Fruit fly (Drosophila melanogaster): ENCODE results near the gene CG32119.

The CG32119 gene

dm6 chr3L:13197551-13197950, 51.0 kb downstream of the CG32119 start (continued):
- TF ChIP-seq CG8290 (GFP tag; optimal IDR thresholded peaks at IDR 0.05): no peak
- TF ChIP-seq CG8290 (tag; optimal IDR thresholded peaks at IDR 0.05): peak in 1 of 2 experiments; percentile 33
- TF ChIP-seq stc (GFP tag; IDR thresholded peaks at IDR 0.05): peak; percentile 59
- TF ChIP-seq Nf-YB (GFP tag; optimal IDR thresholded peaks at IDR 0.05): peak; percentile 36
- TF ChIP-seq Side (GFP tag; optimal IDR thresholded peaks at IDR 0.05): no peak
- peak; percentile 70 for TF ChIP-seq seq (GFP tag; IDR thresholded peaks at IDR 0.05)
- no peak for TF ChIP-seq Hand (GFP tag; optimal IDR thresholded peaks at IDR 0.05)
- peak; percentile 68 for TF ChIP-seq CG18599 (GFP tag; optimal IDR thresholded peaks at IDR 0.05)
- peak; percentile 55 for TF ChIP-seq nerfin-1 (tag; optimal IDR thresholded peaks at IDR 0.05)
- TF ChIP-seq Optix (GFP tag; IDR thresholded peaks at IDR 0.05): no peak
- TF ChIP-seq CG9437 (GFP tag; optimal IDR thresholded peaks at IDR 0.05): peak; percentile 4
- peak; percentile 30 for TF ChIP-seq CG1792 (GFP tag; optimal IDR thresholded peaks at IDR 0.05)
- no peak for TF ChIP-seq salm (tag; optimal IDR thresholded peaks at IDR 0.05)
- TF ChIP-seq CG17802 (tag; optimal IDR thresholded peaks at IDR 0.05): no peak
- peak; percentile 75 for TF ChIP-seq gem (tag; optimal IDR thresholded peaks at IDR 0.05)
- TF ChIP-seq CG2199 (GFP tag; IDR thresholded peaks at IDR 0.05): no peak
- 0 out of 2 replicates have a peak, but pooled peaks have one; percentile 32 for TF ChIP-seq CG14441 (GFP tag; IDR thresholded peaks at IDR 0.05)
- peak; percentile 80 for TF ChIP-seq ci (GFP tag; IDR thresholded peaks at IDR 0.05)
- TF ChIP-seq CG30403 (GFP tag; optimal IDR thresholded peaks at IDR 0.05): peak; percentile 48
- peak; percentile 57 for TF ChIP-seq ara (GFP tag; IDR thresholded peaks at IDR 0.05)
- TF ChIP-seq NfI (GFP tag; optimal IDR thresholded peaks at IDR 0.05): peak; percentile 15
- no peak for TF ChIP-seq z (GFP tag; IDR thresholded peaks at IDR 0.05)
- no peak for TF ChIP-seq Abd-B (GFP tag; optimal IDR thresholded peaks at IDR 0.05)
- TF ChIP-seq HLH3B (GFP tag; IDR thresholded peaks at IDR 0.05): peak; percentile 69
- TF ChIP-seq sens (GFP tag): peak; percentile 70
- TF ChIP-seq Mrtf (GFP tag; IDR thresholded peaks at IDR 0.05): peak; percentile 20; the same call in 2 of the 3 replicates
- peak; percentile 54 for TF ChIP-seq CG6689 (GFP tag; IDR thresholded peaks at IDR 0.05)
- TF ChIP-seq H2.0 (GFP tag; IDR thresholded peaks at IDR 0.05): 0 out of 2 replicates have a peak, but pooled peaks have one; percentile 6
- no peak for TF ChIP-seq D (optimal IDR thresholded peaks at IDR 0.05)
- peak; percentile 77 for TF ChIP-seq D (GFP tag; optimal IDR thresholded peaks at IDR 0.05)
- 0 out of 3 replicates have a peak, but pooled peaks have one; percentile 18 for TF ChIP-seq CG14050 (GFP tag; IDR thresholded peaks at IDR 0.05)
- TF ChIP-seq pita (GFP tag; optimal IDR thresholded peaks at IDR 0.05): no peak
- TF ChIP-seq fru (optimal IDR thresholded peaks at IDR 0.05): no peak
- no peak for TF ChIP-seq hkb (optimal IDR thresholded peaks at IDR 0.05)
- peak; percentile 66 for TF ChIP-seq hkb (GFP tag; IDR thresholded peaks at IDR 0.05)
- TF ChIP-seq Spps (tag; optimal IDR thresholded peaks at IDR 0.05): peak; percentile 41
- no peak for TF ChIP-seq GATAe (GFP tag; conservative IDR thresholded peaks at IDR 0.05)
- peak; percentile 77 for TF ChIP-seq fd96Cb (tag; optimal IDR thresholded peaks at IDR 0.05)
- peak; percentile 49; the same call in 1 of the 2 replicates for TF ChIP-seq sob (GFP tag; IDR thresholded peaks at IDR 0.05)
- TF ChIP-seq NFAT (GFP tag; IDR thresholded peaks at IDR 0.05): no peak
- TF ChIP-seq toy (GFP tag; IDR thresholded peaks at IDR 0.05): no peak
- no peak for TF ChIP-seq hbn (GFP tag; IDR thresholded peaks at IDR 0.05; ENCODE audit: partially characterized antibody)
- no peak for TF ChIP-seq NC2α (GFP tag; optimal IDR thresholded peaks at IDR 0.05)
- peak; percentile 22 for TF ChIP-seq tup (GFP tag; optimal IDR thresholded peaks at IDR 0.05)
- TF ChIP-seq CG12659 (GFP tag; optimal IDR thresholded peaks at IDR 0.05): peak; percentile 13
- TF ChIP-seq p53 (GFP tag; optimal IDR thresholded peaks at IDR 0.05): no peak
- peak; percentile 45 for TF ChIP-seq Hr3 (GFP tag; optimal IDR thresholded peaks at IDR 0.05)
- TF ChIP-seq Xrp1 (GFP tag; IDR thresholded peaks at IDR 0.05): peak; percentile 80
- no peak for TF ChIP-seq HmgD (GFP tag; optimal IDR thresholded peaks at IDR 0.05)
- TF ChIP-seq Awh (GFP tag; IDR thresholded peaks at IDR 0.05): peak; percentile 38; the same call in 1 of the 2 replicates
- TF ChIP-seq CG3281 (GFP tag; optimal IDR thresholded peaks at IDR 0.05): peak; percentile 40
- 0 out of 2 replicates have a peak, but pooled peaks have one; percentile 10 for TF ChIP-seq sens-2 (GFP tag; IDR thresholded peaks at IDR 0.05)
- TF ChIP-seq CG10654 (GFP tag; optimal IDR thresholded peaks at IDR 0.05): peak; percentile 48

Measured in whole organism, embryonic.